Worm (Caenorhabditis elegans): ENCODE measurements around the gene F44E5.4.

Gene F44E5.4

ce11 chrII:11788025-11788424, 28.9 kb upstream of the F44E5.4 start:
- TF ChIP-seq ceh-34 (tag; optimal IDR thresholded peaks at IDR 0.05) (no peak), mec-3 (tag; optimal IDR thresholded peaks at IDR 0.05; ENCODE audit: borderline replicate concordance) (no peak), pha-2 (tag; optimal IDR thresholded peaks at IDR 0.05) (no peak), fax-1 (tag; optimal IDR thresholded peaks at IDR 0.05) (no peak), ttx-3 (tag; optimal IDR thresholded peaks at IDR 0.05) (no peak), ref-2 (tag; optimal IDR thresholded peaks at IDR 0.05) (no peak), unc-3 (GFP tag; conservative IDR thresholded peaks at IDR 0.05) (no peak), unc-3 (tag; optimal IDR thresholded peaks at IDR 0.05) (no peak), K02D7.2 (tag; optimal IDR thresholded peaks at IDR 0.05) (no peak), ceh-19 (GFP tag; optimal IDR thresholded peaks at IDR 0.05) (no peak), eyg-1 (tag; optimal IDR thresholded peaks at IDR 0.05) (no peak), F13H6.1 (tag; optimal IDR thresholded peaks at IDR 0.05) (no peak), C08G9.2 (tag; optimal IDR thresholded peaks at IDR 0.05) (no peak)

DNA sequence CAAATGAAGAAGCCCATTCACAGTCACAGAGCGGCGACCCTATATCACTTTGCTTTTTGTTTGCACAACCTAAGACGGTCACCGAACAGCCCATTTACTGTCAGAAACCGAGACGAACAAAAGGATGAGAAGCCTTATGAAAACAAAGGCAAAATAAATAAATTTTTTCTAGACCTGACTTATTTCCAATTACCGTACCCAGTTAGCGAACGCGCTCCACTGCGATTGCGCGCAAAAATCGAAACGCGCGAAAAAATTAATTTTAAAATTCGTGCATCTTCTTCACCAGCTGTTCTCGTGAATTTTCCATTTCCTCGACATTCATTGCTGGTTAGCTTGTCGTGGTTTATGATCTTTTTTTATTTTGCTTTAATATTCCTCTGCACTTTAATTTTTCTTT, 23.4 kb upstream of the F44E5.4 start, which contains the start of gene F43G6.16:
TSS of gene F43G6.16 (minus strand) at position 141 of the 400 bp plus-strand sequence.
- TF ChIP-seq fkh-6 (tag; optimal IDR thresholded peaks at IDR 0.05) = no peak
- TF ChIP-seq pax-1 (tag; optimal IDR thresholded peaks at IDR 0.05) = peak; percentile 85

- TF ChIP-seq elt-2 (tag; optimal IDR thresholded peaks at IDR 0.05) (no peak), ceh-19 (GFP tag; optimal IDR thresholded peaks at IDR 0.05) (no peak), pqm-1 (tag; optimal IDR thresholded peaks at IDR 0.05) (no peak), T23F11.4 (GFP tag; optimal IDR thresholded peaks at IDR 0.05) (no peak), nfya-1 (tag; optimal IDR thresholded peaks at IDR 0.05) (peak; percentile 61), nhr-11 (tag; optimal IDR thresholded peaks at IDR 0.05) (no peak), fax-1 (tag; optimal IDR thresholded peaks at IDR 0.05) (no peak), tbx-2 (tag; optimal IDR thresholded peaks at IDR 0.05) (peak; percentile 3), hlh-30 (tag; optimal IDR thresholded peaks at IDR 0.05; ENCODE audit: insufficient read depth) (peak; percentile 29), ahr-1 (tag; optimal IDR thresholded peaks at IDR 0.05) (no peak), ceh-45 (GFP tag; IDR thresholded peaks at IDR 0.05) (no peak), ceh-31 (tag; optimal IDR thresholded peaks at IDR 0.05) (peak; percentile 15)
Measured at ce11 chrII:11777893-11778480, 18.9 kb upstream of the F44E5.4 start, which contains the start of the genes patr-1 and dna-2. patr-1 (minus strand) TSS chrII:11777943. dna-2 (plus strand) TSS chrII:11778430.

ce11 chrII:11774218-11774617, 15.1 kb upstream of the F44E5.4 start, which contains the start of gene F44E5.1:
F44E5.1 (minus strand) TSS chrII:11774559.
- no peak for TF ChIP-seq nhr-232 (tag; optimal IDR thresholded peaks at IDR 0.05)
- no peak for TF ChIP-seq unc-42 (tag; optimal IDR thresholded peaks at IDR 0.05)
- TF ChIP-seq mec-3 (tag; optimal IDR thresholded peaks at IDR 0.05; ENCODE audit: borderline replicate concordance) = no peak
- TF ChIP-seq sdc-2 (tag; optimal IDR thresholded peaks at IDR 0.05) = no peak
- no peak for TF ChIP-seq eyg-1 (tag; optimal IDR thresholded peaks at IDR 0.05)
- TF ChIP-seq nhr-11 (tag; optimal IDR thresholded peaks at IDR 0.05) = no peak
- TF ChIP-seq ceh-30 (tag; optimal IDR thresholded peaks at IDR 0.05) = no peak
- no peak for TF ChIP-seq pqm-1 (tag; optimal IDR thresholded peaks at IDR 0.05)
- TF ChIP-seq sox-4 (tag; optimal IDR thresholded peaks at IDR 0.05) = no peak
- TF ChIP-seq ceh-48 (tag; optimal IDR thresholded peaks at IDR 0.05) = no peak
- TF ChIP-seq Y22D7AL.16 (tag; optimal IDR thresholded peaks at IDR 0.05) = no peak
- TF ChIP-seq zip-5 (tag; optimal IDR thresholded peaks at IDR 0.05) = no peak
- TF ChIP-seq pax-1 (tag; optimal IDR thresholded peaks at IDR 0.05) = no peak
- no peak for TF ChIP-seq ceh-45 (GFP tag; IDR thresholded peaks at IDR 0.05)
- no peak for TF ChIP-seq ceh-22 (tag; optimal IDR thresholded peaks at IDR 0.05)
- no peak for TF ChIP-seq hlh-6 (tag; optimal IDR thresholded peaks at IDR 0.05)
- TF ChIP-seq dve-1 (tag; optimal IDR thresholded peaks at IDR 0.05) = no peak
